Fruit fly (Drosophila melanogaster): ENCODE measurements around the gene CG9686.

The CG9686 gene

dm6 chrX:9879570-9879969 lies at the start of gene CG9686:
Gene CG9686, plus strand, starts transcription at chrX:9879870.
- TF ChIP-seq Pif1B (GFP tag; optimal IDR thresholded peaks at IDR 0.05) (no peak), CG8301 (tag; optimal IDR thresholded peaks at IDR 0.05) (no peak), CG14655 (GFP tag; optimal IDR thresholded peaks at IDR 0.05) (no peak), Pif1A (GFP tag; optimal IDR thresholded peaks at IDR 0.05) (no peak), CG4496 (GFP tag; IDR thresholded peaks at IDR 0.05) (no peak), CG12605 (GFP tag; IDR thresholded peaks at IDR 0.05) (no peak), CG15710 (tag; optimal IDR thresholded peaks at IDR 0.05) (no peak), Snoo (tag; optimal IDR thresholded peaks at IDR 0.05) (no peak), Ets98B (GFP tag; IDR thresholded peaks at IDR 0.05) (no peak), CG13204 (GFP tag; optimal IDR thresholded peaks at IDR 0.05) (no peak), gl (tag; optimal IDR thresholded peaks at IDR 0.05) (no peak), fd96Ca (GFP tag; IDR thresholded peaks at IDR 0.05) (no peak), CG34367 (tag; optimal IDR thresholded peaks at IDR 0.05) (no peak), CG32121 (GFP tag; IDR thresholded peaks at IDR 0.05) (no peak), rn (GFP tag; IDR thresholded peaks at IDR 0.05) (no peak), CG17806 (tag; optimal IDR thresholded peaks at IDR 0.05) (no peak), EcR (GFP tag; optimal IDR thresholded peaks at IDR 0.05) (no peak)

dm6 chrX:9829896-9830295 lies 49.8 kb upstream of the CG9686 start:
- peak; percentile 37 for TF ChIP-seq CG14655 (GFP tag; optimal IDR thresholded peaks at IDR 0.05)
- TF ChIP-seq CG8159 (tag; optimal IDR thresholded peaks at IDR 0.05) = peak; percentile 48
- TF ChIP-seq CG17806 (tag; optimal IDR thresholded peaks at IDR 0.05) = peak; percentile 22
- TF ChIP-seq CG15710 (tag; optimal IDR thresholded peaks at IDR 0.05) = peak; percentile 21
- TF ChIP-seq CG32121 (GFP tag; IDR thresholded peaks at IDR 0.05) = no peak
- TF ChIP-seq CG9948 (tag; optimal IDR thresholded peaks at IDR 0.05) = peak; percentile 37
- TF ChIP-seq CG8301 (tag; optimal IDR thresholded peaks at IDR 0.05) = peak; percentile 0
- no peak for TF ChIP-seq gl (tag; optimal IDR thresholded peaks at IDR 0.05)
- no peak for TF ChIP-seq CG12605 (GFP tag; IDR thresholded peaks at IDR 0.05)

- TF ChIP-seq CG12605 (GFP tag; IDR thresholded peaks at IDR 0.05) (no peak), CG8159 (tag; optimal IDR thresholded peaks at IDR 0.05) (no peak), Snoo (tag; optimal IDR thresholded peaks at IDR 0.05) (no peak), CG34367 (tag; optimal IDR thresholded peaks at IDR 0.05) (no peak), CG14655 (GFP tag; optimal IDR thresholded peaks at IDR 0.05) (no peak), CG9948 (tag; optimal IDR thresholded peaks at IDR 0.05) (no peak)
Measured at dm6 chrX:9833028-9833427, 46.6 kb upstream of the CG9686 start.

dm6 chrX:9847529-9847928 lies 32.1 kb upstream of the CG9686 start:
- no peak for TF ChIP-seq Ets98B (GFP tag; IDR thresholded peaks at IDR 0.05)
- TF ChIP-seq CG17806 (tag; optimal IDR thresholded peaks at IDR 0.05) = no peak
- TF ChIP-seq CG4496 (GFP tag; IDR thresholded peaks at IDR 0.05) = no peak
- TF ChIP-seq Snoo (tag; optimal IDR thresholded peaks at IDR 0.05) = no peak
- TF ChIP-seq gl (tag; optimal IDR thresholded peaks at IDR 0.05) = no peak
- no peak for TF ChIP-seq Pif1B (GFP tag; optimal IDR thresholded peaks at IDR 0.05)
- no peak for TF ChIP-seq rn (GFP tag; IDR thresholded peaks at IDR 0.05)
- TF ChIP-seq CG12605 (GFP tag; IDR thresholded peaks at IDR 0.05) = no peak
- no peak for TF ChIP-seq CG8159 (tag; optimal IDR thresholded peaks at IDR 0.05)

dm6 chrX:9864882-9865281 lies 14.8 kb upstream of the CG9686 start, which contains the start of gene Ser7:
Gene Ser7, plus strand, starts transcription at chrX:9865233.
- TF ChIP-seq Pif1B (GFP tag; optimal IDR thresholded peaks at IDR 0.05) (no peak), D1 (tag; optimal IDR thresholded peaks at IDR 0.05) (no peak), CG17806 (tag; optimal IDR thresholded peaks at IDR 0.05) (no peak), Pif1A (GFP tag; optimal IDR thresholded peaks at IDR 0.05) (no peak), gl (tag; optimal IDR thresholded peaks at IDR 0.05) (no peak), Ets98B (GFP tag; IDR thresholded peaks at IDR 0.05) (no peak)

dm6 chrX:9868510-9869248 lies 11.0 kb upstream of the CG9686 start, which contains the start of gene CG45060:
Gene CG45060, minus strand, starts transcription at chrX:9868568.
- no peak for TF ChIP-seq CG34367 (tag; optimal IDR thresholded peaks at IDR 0.05)
- TF ChIP-seq CG4496 (GFP tag; IDR thresholded peaks at IDR 0.05) = 0 out of 3 replicates have a peak, but pooled peaks have one; percentile 32
- no peak for TF ChIP-seq CG9948 (tag; optimal IDR thresholded peaks at IDR 0.05)
- TF ChIP-seq EcR (GFP tag; optimal IDR thresholded peaks at IDR 0.05) = peak; percentile 46

dm6 chrX:9871632-9872031 lies 8.0 kb upstream of the CG9686 start, which contains the start of gene CG45061:
Gene CG45061, minus strand, starts transcription at chrX:9871702.
- TF ChIP-seq Ets98B (GFP tag; IDR thresholded peaks at IDR 0.05) (0 out of 2 replicates have a peak, but pooled peaks have one; percentile 16), CG13204 (GFP tag; optimal IDR thresholded peaks at IDR 0.05) (no peak), rn (GFP tag; IDR thresholded peaks at IDR 0.05) (no peak), fd96Ca (GFP tag; IDR thresholded peaks at IDR 0.05) (0 out of 3 replicates have a peak, but pooled peaks have one; percentile 33)
